Fruit fly (Drosophila melanogaster) whole organism, embryonic: Measurements from ENCODE around the gene CG11095.
A peak's percentile ranks its signal among the peaks of the same experiment; 100 is the strongest.

Experiments used
- Ada2b ChIP-seq: fragments of 200-800 bp; sonication (Bioruptor generic); IDR thresholded peaks from 2 replicates; pipeline ENCODE4 v1.3.6; 2022; ENCODE audit warnings: missing biosample characterization, missing genetic modification characterization
- Atf-2 ChIP-seq: fragments of 200-800 bp; sonication (Bioruptor generic); optimal IDR thresholded peaks from 2 replicates; lab custom pipeline; 2016; ENCODE audit warnings: missing biosample characterization, missing genetic modification characterization
- CG11093 ChIP-seq: fragments of 200-800 bp; sonication (Bioruptor generic); IDR thresholded peaks from 3 replicates; pipeline ENCODE4 v1.3.6; 2022; ENCODE audit warnings: missing biosample characterization, missing genetic modification characterization
- CG12299 ChIP-seq: fragments of 200-800 bp; sonication (Bioruptor generic); optimal IDR thresholded peaks from 2 replicates; lab custom pipeline; 2018; ENCODE audit warnings: missing biosample characterization, mild to moderate bottlenecking, missing genetic modification characterization
- CG1233 ChIP-seq: fragments of 200-800 bp; sonication (Bioruptor generic); optimal IDR thresholded peaks from 4 replicates; lab custom pipeline; 2018; ENCODE audit warnings: missing biosample characterization, mild to moderate bottlenecking, missing genetic modification characterization
- CG12659 ChIP-seq: fragments of 200-800 bp; sonication (Bioruptor generic); optimal IDR thresholded peaks from 3 replicates; lab custom pipeline; 2017; ENCODE audit warnings: mild to moderate bottlenecking, missing biosample characterization, missing genetic modification reagents, missing genetic modification characterization
- CG12769 ChIP-seq: fragments of 200-800 bp; sonication (Bioruptor generic); optimal IDR thresholded peaks from 2 replicates; lab custom pipeline; 2019; ENCODE audit warnings: missing biosample characterization, mild to moderate bottlenecking, missing genetic modification characterization, moderate library complexity
- CG15269 ChIP-seq: fragments of 200-800 bp; sonication (Bioruptor generic); optimal IDR thresholded peaks from 2 replicates; lab custom pipeline; 2018; ENCODE audit warnings: missing biosample characterization, mild to moderate bottlenecking, missing genetic modification characterization, moderate library complexity
- CG15601 ChIP-seq: fragments of 200-800 bp; sonication (Bioruptor generic); optimal IDR thresholded peaks from 3 replicates; lab custom pipeline; 2019; ENCODE audit warnings: missing biosample characterization, mild to moderate bottlenecking, missing genetic modification characterization, moderate library complexity
- CG2129 ChIP-seq: fragments of 200-800 bp; sonication (Bioruptor generic); IDR thresholded peaks from 2 replicates; pipeline ENCODE4 v1.3.6; 2022; ENCODE audit warnings: missing biosample characterization, missing genetic modification characterization; ENCODE audit not compliant: partially characterized antibody
- CG30403 ChIP-seq: fragments of 200-800 bp; sonication (Bioruptor generic); optimal IDR thresholded peaks from 3 replicates; lab custom pipeline; 2016; ENCODE audit warnings: missing biosample characterization, missing genetic modification characterization
- CG4282 ChIP-seq: fragments of 200-800 bp; sonication (Bioruptor generic); optimal IDR thresholded peaks from 2 replicates; lab custom pipeline; 2016; ENCODE audit warnings: missing biosample characterization, missing genetic modification characterization
- CG6175 ChIP-seq: fragments of 200-800 bp; sonication (Bioruptor generic); IDR thresholded peaks from 3 replicates; pipeline ENCODE4 v1.3.6; 2022; ENCODE audit warnings: missing biosample characterization, missing genetic modification characterization
- CG6791 ChIP-seq: fragments of 200-800 bp; sonication (Bioruptor generic); IDR thresholded peaks from 3 replicates; pipeline ENCODE4 v1.3.6; 2022; ENCODE audit warnings: missing biosample characterization, missing genetic modification characterization; ENCODE audit not compliant: partially characterized antibody
- CG7357 ChIP-seq: fragments of 200-800 bp; sonication (Bioruptor generic); IDR thresholded peaks from 3 replicates; pipeline ENCODE4 v1.3.6; 2022; ENCODE audit warnings: missing biosample characterization, missing genetic modification characterization
- CG7987 ChIP-seq: fragments of 200-800 bp; sonication (Bioruptor generic); optimal IDR thresholded peaks from 2 replicates; lab custom pipeline; 2018; ENCODE audit warnings: missing biosample characterization, mild to moderate bottlenecking, missing genetic modification characterization, moderate library complexity
- CTCF ChIP-seq: fragments of 200-800 bp; sonication (Bioruptor generic); optimal IDR thresholded peaks from 2 replicates; lab custom pipeline; 2017; ENCODE audit warnings: missing biosample characterization, mild to moderate bottlenecking, missing genetic modification characterization, moderate library complexity
- CoRest ChIP-seq: fragments of 200-800 bp; sonication (Bioruptor generic); optimal IDR thresholded peaks from 3 replicates; lab custom pipeline; 2018; ENCODE audit warnings: missing biosample characterization, mild to moderate bottlenecking, missing genetic modification characterization, moderate library complexity
- Dek ChIP-seq: fragments of 200-800 bp; sonication (Bioruptor generic); optimal IDR thresholded peaks from 3 replicates; lab custom pipeline; 2019; ENCODE audit warnings: missing biosample characterization, mild to moderate bottlenecking, missing genetic modification characterization, moderate library complexity
- Dll ChIP-seq: fragments of 200-800 bp; sonication (Bioruptor generic); IDR thresholded peaks from 4 replicates; pipeline ENCODE4 v1.3.6; 2022; ENCODE audit warnings: missing biosample characterization, missing genetic modification characterization; ENCODE audit not compliant: partially characterized antibody
- Eip74EF ChIP-seq, 2 experiments: fragments of 200-800 bp in 1 of 2; fragments of >200 bp in 1 of 2; sonication (Bioruptor generic) in 1 of 2; optimal IDR thresholded peaks; 2 replicates each; lab custom pipeline; 2017 to 2019; ENCODE audit warnings: missing biosample characterization in 2 of 2, missing genetic modification characterization in 2 of 2, mild to moderate bottlenecking in 1 of 2, moderate library complexity in 1 of 2
- HLH4C ChIP-seq: fragments of 200-800 bp; sonication (Bioruptor generic); IDR thresholded peaks from 3 replicates; pipeline ENCODE4 v1.3.6; 2022; ENCODE audit warnings: missing biosample characterization, missing genetic modification characterization; ENCODE audit not compliant: partially characterized antibody
- HLH54F ChIP-seq: fragments of 200-800 bp; sonication (Bioruptor generic); optimal IDR thresholded peaks from 3 replicates; lab custom pipeline; 2016; ENCODE audit warnings: missing biosample characterization, missing genetic modification characterization
- Hsf ChIP-seq: fragments of 200-800 bp; sonication (Bioruptor generic); optimal IDR thresholded peaks from 3 replicates; lab custom pipeline; 2016; ENCODE audit warnings: missing biosample characterization, missing genetic modification characterization
- Lpt ChIP-seq: fragments of >200 bp; optimal IDR thresholded peaks from 2 replicates; lab custom pipeline; 2018; ENCODE audit warnings: missing biosample characterization, missing genetic modification characterization
- MESR4 ChIP-seq: fragments of 200-800 bp; sonication (Bioruptor generic); optimal IDR thresholded peaks from 2 replicates; lab custom pipeline; 2018; ENCODE audit warnings: missing biosample characterization, mild to moderate bottlenecking, missing genetic modification characterization, moderate library complexity
- Myb ChIP-seq: fragments of 200-800 bp; sonication (Bioruptor generic); optimal IDR thresholded peaks from 2 replicates; lab custom pipeline; 2016; ENCODE audit warnings: missing biosample characterization, missing genetic modification characterization
- PHDP ChIP-seq: fragments of 200-800 bp; sonication (Bioruptor generic); optimal IDR thresholded peaks from 3 replicates; lab custom pipeline; 2018; ENCODE audit warnings: missing biosample characterization, mild to moderate bottlenecking, missing genetic modification characterization, moderate library complexity
- Rfx ChIP-seq: fragments of 200-800 bp; sonication (Bioruptor generic); IDR thresholded peaks from 2 replicates; pipeline ENCODE4 v1.3.6; 2022; ENCODE audit warnings: missing biosample characterization, missing genetic modification characterization
- Stat92E ChIP-seq, 3 experiments: fragments of >200 bp in 2 of 3; fragments of 200-800 bp in 1 of 3; sonication (Bioruptor generic) in 1 of 3; optimal IDR thresholded peaks; 2 replicates each; lab custom pipeline; 2017 to 2019; ENCODE audit warnings: missing biosample characterization in 3 of 3, missing genetic modification characterization in 3 of 3, mild to moderate bottlenecking in 1 of 3, moderate library complexity in 1 of 3
- Trl ChIP-seq, 3 experiments: fragments of >200 bp in 2 of 3; fragments of 200-800 bp in 1 of 3; sonication (Bioruptor generic) in 1 of 3; optimal IDR thresholded peaks; 2 replicates in 1 of 3; 3 replicates in 2 of 3; lab custom pipeline; 2016 to 2017; ENCODE audit warnings: missing biosample characterization in 1 of 3, missing genetic modification characterization in 1 of 3
- ac ChIP-seq: fragments of 200-800 bp; sonication (Bioruptor generic); optimal IDR thresholded peaks from 3 replicates; lab custom pipeline; 2017; ENCODE audit warnings: missing biosample characterization, mild to moderate bottlenecking, missing genetic modification characterization
- bab2 ChIP-seq: fragments of 200-800 bp; sonication (Bioruptor generic); optimal IDR thresholded peaks from 2 replicates; lab custom pipeline; 2016; ENCODE audit warnings: missing biosample characterization, missing genetic modification characterization
- btn ChIP-seq: fragments of 200-800 bp; sonication (Bioruptor generic); optimal IDR thresholded peaks from 2 replicates; lab custom pipeline; 2016; ENCODE audit warnings: missing biosample characterization, missing genetic modification characterization
- dan ChIP-seq: fragments of 200-800 bp; sonication (Bioruptor generic); IDR thresholded peaks from 2 replicates; pipeline ENCODE4 v1.3.6; 2022; ENCODE audit warnings: missing biosample characterization, missing genetic modification characterization
- dpn ChIP-seq, 2 experiments: fragments of 200-800 bp; sonication (Bioruptor generic); optimal IDR thresholded peaks; 3 replicates each; lab custom pipeline; 2016; ENCODE audit warnings: missing biosample characterization in 2 of 2, missing genetic modification characterization in 2 of 2
- gce ChIP-seq: fragments of 200-800 bp; sonication (Bioruptor generic); IDR thresholded peaks from 3 replicates; pipeline ENCODE4 v1.3.6; 2022; ENCODE audit warnings: missing biosample characterization, missing genetic modification characterization
- gcm ChIP-seq: fragments of 200-800 bp; sonication (Bioruptor generic); optimal IDR thresholded peaks from 2 replicates; lab custom pipeline; 2019; ENCODE audit warnings: missing biosample characterization, mild to moderate bottlenecking, missing genetic modification characterization, moderate library complexity
- gro ChIP-seq: fragments of 200-800 bp; sonication (Bioruptor generic); optimal IDR thresholded peaks from 2 replicates; lab custom pipeline; 2016; ENCODE audit warnings: missing biosample characterization, missing genetic modification characterization
- jumu ChIP-seq: fragments of 200-800 bp; sonication (Bioruptor generic); optimal IDR thresholded peaks from 3 replicates; lab custom pipeline; 2016; ENCODE audit warnings: missing biosample characterization, missing genetic modification characterization
- ken ChIP-seq: fragments of 200-800 bp; sonication (Bioruptor generic); IDR thresholded peaks from 3 replicates; pipeline ENCODE4 v1.3.6; 2022; ENCODE audit warnings: missing biosample characterization, missing genetic modification characterization
- lilli ChIP-seq: fragments of 200-800 bp; sonication (Bioruptor generic); optimal IDR thresholded peaks from 3 replicates; lab custom pipeline; 2016; ENCODE audit warnings: missing biosample characterization, missing genetic modification characterization
- lola ChIP-seq, 3 experiments: fragments of >200 bp in 2 of 3; fragments of 200-800 bp in 1 of 3; sonication (Bioruptor generic) in 1 of 3; optimal IDR thresholded peaks; 2 replicates each; lab custom pipeline; 2017 to 2019; ENCODE audit warnings: missing biosample characterization in 3 of 3, missing genetic modification characterization in 3 of 3, mild to moderate bottlenecking in 1 of 3, moderate library complexity in 1 of 3
- mirr ChIP-seq: fragments of 200-800 bp; sonication (Bioruptor generic); optimal IDR thresholded peaks from 3 replicates; lab custom pipeline; 2018; ENCODE audit warnings: missing biosample characterization, mild to moderate bottlenecking, missing genetic modification characterization
- otp ChIP-seq: fragments of 200-800 bp; sonication (Bioruptor generic); IDR thresholded peaks from 3 replicates; pipeline ENCODE4, ENCODE4 v1.3.6; 2022; ENCODE audit warnings: missing biosample characterization, missing genetic modification characterization
- pan ChIP-seq, 4 experiments: fragments of >200 bp in 3 of 4; fragments of 200-800 bp in 1 of 4; sonication (Bioruptor generic) in 1 of 4; optimal IDR thresholded peaks in 3 of 4; IDR thresholded peaks in 1 of 4; 2 replicates each; pipeline versions ENCODE4 v1.3.6 to Lab custom; 2017 to 2022; ENCODE audit warnings: missing biosample characterization in 2 of 4, missing genetic modification characterization in 2 of 4, mixed read lengths in 1 of 4
- sim ChIP-seq: fragments of 200-800 bp; sonication (Bioruptor generic); IDR thresholded peaks from 2 replicates; pipeline ENCODE4 v1.3.6; 2022; ENCODE audit warnings: missing biosample characterization, missing genetic modification characterization
- ssp ChIP-seq: fragments of 200-800 bp; sonication (Bioruptor generic); IDR thresholded peaks from 2 replicates; pipeline ENCODE4 v1.3.6; 2022; ENCODE audit warnings: missing biosample characterization, missing genetic modification characterization
- tll ChIP-seq, 2 experiments: fragments of 200-800 bp in 1 of 2; fragments of >200 bp in 1 of 2; sonication (Bioruptor generic) in 1 of 2; optimal IDR thresholded peaks; 2 replicates each; lab custom pipeline; 2017 to 2019; ENCODE audit warnings: missing biosample characterization in 2 of 2, missing genetic modification characterization in 2 of 2, mild to moderate bottlenecking in 1 of 2, moderate library complexity in 1 of 2

The CG11095 gene

dm6 chrX:13783534-13783949 lies 27.9 kb upstream of the CG11095 start, which contains the start of gene inaE:
inaE (plus strand) TSS chrX:13783714.
- TF ChIP-seq HLH4C (GFP tag; lab: Robert Waterston, UW) (peak; percentile 72), gcm (no peak), bab2 (no peak), Lpt (GFP tag; lab: Kevin White, UChicago) (no peak), MESR4 (GFP tag; lab: Kevin White, UChicago) (peak; percentile 17), ssp (GFP tag; lab: Robert Waterston, UW) (peak; percentile 96), CoRest (peak; percentile 27), jumu (GFP tag; lab: Kevin White, UChicago) (no peak), CG1233 (GFP tag; lab: Kevin White, UChicago) (peak; percentile 20), Trl (optimal IDR thresholded peaks at IDR 0.05; lab: Kevin White, UChicago) (no peak), Trl (GFP tag; optimal IDR thresholded peaks at IDR 0.05; lab: Kevin White, UChicago) (peak; percentile 18), ac (GFP tag; lab: Kevin White, UChicago) (no peak), gce (GFP tag; lab: Robert Waterston, UW) (no peak), lola (GFP tag; optimal IDR thresholded peaks at IDR 0.05; lab: Kevin White, UChicago) (peak in 1 of 3 experiments; percentile 79), dpn (GFP tag; optimal IDR thresholded peaks at IDR 0.05; lab: Kevin White, UChicago) (no peak), CG12769 (tag; lab: Kevin White, UChicago) (peak; percentile 28), CG6175 (GFP tag; lab: Robert Waterston, UW) (no peak), CG4282 (GFP tag; lab: Kevin White, UChicago) (no peak), CG12299 (tag; lab: Kevin White, UChicago) (no peak), mirr (GFP tag; lab: Kevin White, UChicago) (no peak), Rfx (GFP tag; lab: Robert Waterston, UW) (0 out of 2 replicates have a peak, but pooled peaks have one; percentile 22), Eip74EF (GFP tag; optimal IDR thresholded peaks at IDR 0.05; lab: Kevin White, UChicago) (peak in 1 of 2 experiments; percentile 65), CG12659 (GFP tag; lab: Kevin White, UChicago) (peak; percentile 46), CTCF (peak; percentile 12), dan (no peak), lilli (no peak), CG7357 (GFP tag; lab: Robert Waterston, UW) (peak; percentile 93), Dll (GFP tag; lab: Robert Waterston, UW) (peak; percentile 54; the same call in 2 of the 4 replicates), btn (GFP tag; lab: Kevin White, UChicago) (no peak), pan (optimal IDR thresholded peaks at IDR 0.05; lab: Kevin White, UChicago) (no peak), pan (GFP tag; optimal IDR thresholded peaks at IDR 0.05 in 1 of 2, IDR thresholded peaks at IDR 0.05 in 1 of 2) (peak in 1 of 2 experiments; percentile 20), tll (GFP tag; optimal IDR thresholded peaks at IDR 0.05; lab: Kevin White, UChicago) (no peak), otp (GFP tag; lab: Robert Waterston, UW) (no peak), PHDP (tag; lab: Kevin White, UChicago) (peak; percentile 18), CG6791 (GFP tag; lab: Robert Waterston, UW) (peak; percentile 73), gro (GFP tag; lab: Kevin White, UChicago) (peak; percentile 38), CG7987 (peak; percentile 24), CG15601 (tag; lab: Kevin White, UChicago) (peak; percentile 21), Ada2b (no peak), ken (GFP tag; lab: Robert Waterston, UW) (no peak), CG30403 (GFP tag; lab: Kevin White, UChicago) (no peak), Dek (tag; lab: Kevin White, UChicago) (no peak), CG2129 (GFP tag; lab: Robert Waterston, UW) (no peak), CG15269 (tag; lab: Kevin White, UChicago) (no peak), HLH54F (GFP tag; lab: Kevin White, UChicago) (no peak), CG11093 (GFP tag; lab: Robert Waterston, UW) (no peak), Hsf (GFP tag; lab: Kevin White, UChicago) (no peak), Myb (GFP tag; lab: Kevin White, UChicago) (peak; percentile 83), Atf-2 (GFP tag; lab: Kevin White, UChicago) (no peak), sim (no peak), Stat92E (GFP tag; optimal IDR thresholded peaks at IDR 0.05; lab: Kevin White, UChicago) (peak in 1 of 3 experiments; percentile 63)
